Fruit fly (Drosophila melanogaster) whole organism, wandering third instar larva: ENCODE measurements around the gene mRpS6.

ENCODE experiments used
- Dfd ChIP-seq: fragments of >200 bp; optimal IDR thresholded peaks from 2 replicates; lab custom pipeline; 2017; ENCODE audit warnings: missing biosample characterization, missing genetic modification characterization
- Mio ChIP-seq: sonication (Bioruptor generic); optimal IDR thresholded peaks from 2 replicates; lab custom pipeline; 2016; ENCODE audit warnings: missing biosample characterization, missing genetic modification characterization
- dl ChIP-seq, 2 experiments: fragments of 175-275, 200-275 bp in 1 of 2; fragments of 200-275 bp in 1 of 2; sonication (Bioruptor generic); optimal IDR thresholded peaks; lab custom pipeline; 2018; ENCODE audit warnings: mild to moderate bottlenecking in 2 of 2, missing biosample characterization in 2 of 2, missing genetic modification characterization in 2 of 2, moderate library complexity in 2 of 2; ENCODE audit not compliant: partially characterized antibody in 2 of 2, insufficient read depth in 1 of 2
- psq ChIP-seq: fragments of 200-800 bp; sonication (Bioruptor generic); optimal IDR thresholded peaks from 3 replicates; lab custom pipeline; 2017; ENCODE audit warnings: missing biosample characterization, mild to moderate bottlenecking, missing genetic modification characterization, moderate library complexity
- woc ChIP-seq: sonication (Bioruptor generic); optimal IDR thresholded peaks from 2 replicates; lab custom pipeline; 2016; ENCODE audit warnings: missing biosample characterization, mild to moderate bottlenecking, missing genetic modification characterization

DNA sequence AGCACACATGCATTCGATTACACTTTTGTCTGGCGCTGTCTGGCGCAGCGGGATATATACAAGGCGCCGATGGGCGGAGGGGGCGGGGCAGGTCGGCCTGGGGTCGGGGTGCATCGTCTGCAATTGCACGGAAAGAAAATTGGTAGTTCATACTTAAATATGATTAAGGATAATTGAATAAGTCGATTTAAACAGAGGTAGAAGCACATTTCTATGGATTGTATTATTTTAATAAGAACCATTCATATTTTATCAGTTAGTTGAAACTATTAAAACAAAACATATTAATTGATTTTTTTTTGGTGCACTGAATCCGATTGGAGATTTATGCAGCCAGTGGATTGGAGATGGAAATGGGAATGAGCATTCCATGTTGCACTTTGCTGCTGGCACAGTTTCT is 35.6 kb downstream of the mRpS6 start:
- TF ChIP-seq Dfd (GFP tag; lab: Kevin White, UChicago) (no peak), Mio (GFP tag; lab: Kevin White, UChicago) (no peak), dl (GFP tag; optimal IDR thresholded peaks at IDR 0.05; lab: Kevin White, UChicago; ENCODE audit: insufficient read depth in 1 of 2, partially characterized antibody in 2 of 2) (no peak), woc (no peak), psq (GFP tag; lab: Kevin White, UChicago) (no peak)
